Fruit fly (Drosophila melanogaster): Measurements from ENCODE around the gene CG9951.
A peak's percentile ranks its signal among the peaks of the same experiment; 100 is the strongest.

Gene CG9951

DNA sequence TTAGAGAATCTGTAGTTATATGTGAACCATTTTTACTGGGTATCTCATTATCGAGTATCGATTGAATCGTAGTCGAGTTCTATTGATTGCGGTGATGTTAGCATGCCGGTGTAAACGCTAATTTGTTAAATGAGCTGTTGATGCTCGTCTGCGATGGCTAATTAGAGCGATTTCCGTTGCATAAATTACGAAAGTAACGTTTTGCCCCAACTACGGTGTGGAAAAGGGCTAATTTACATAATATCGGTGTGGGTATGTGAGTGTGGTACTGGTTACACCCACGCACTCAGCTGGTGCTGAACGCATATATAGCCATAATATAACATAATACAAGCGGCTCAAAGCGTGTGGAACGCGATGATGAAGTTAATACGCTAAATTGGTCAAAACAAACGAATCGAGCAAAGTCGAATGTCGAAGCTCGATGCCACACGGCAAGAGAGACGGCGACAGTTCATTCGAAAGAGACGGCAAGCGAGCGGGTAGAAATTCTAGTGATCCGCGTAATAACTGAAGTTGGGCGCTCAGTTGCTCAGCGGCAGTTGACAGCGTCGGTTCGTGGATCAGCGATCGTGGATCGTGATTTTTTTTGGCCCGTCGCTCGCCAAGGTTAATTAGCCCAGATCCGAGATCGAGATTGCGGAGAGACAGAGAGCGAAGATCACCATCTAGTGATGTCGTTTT lies 14.0 kb downstream of the CG9951 start, which contains the start of gene CG32170:
TSS of gene CG32170 (plus strand) at position 525 of the 684 bp plus-strand sequence.
- TF ChIP-seq CTCF (optimal IDR thresholded peaks at IDR 0.05), result no peak

- TF ChIP-seq CTCF (optimal IDR thresholded peaks at IDR 0.05), result no peak
- TF ChIP-seq CG8478 (optimal IDR thresholded peaks at IDR 0.05), result no peak
Measured at dm6 chr3L:16878830-16879536, 16.0 kb downstream of the CG9951 start.

- no peak for TF ChIP-seq CTCF (optimal IDR thresholded peaks at IDR 0.05)
- no peak for TF ChIP-seq CG8478 (optimal IDR thresholded peaks at IDR 0.05)
Measured at dm6 chr3L:16881097-16881496, 18.1 kb downstream of the CG9951 start.

- TF ChIP-seq CG8478 (optimal IDR thresholded peaks at IDR 0.05) (no peak), CTCF (optimal IDR thresholded peaks at IDR 0.05) (peak in 1 of 2 experiments; percentile 59)
Measured at dm6 chr3L:16884037-16884436, 21.1 kb downstream of the CG9951 start.

dm6 chr3L:16885042-16885441 lies 22.1 kb downstream of the CG9951 start:
- no peak for TF ChIP-seq CTCF (optimal IDR thresholded peaks at IDR 0.05)
- no peak for TF ChIP-seq CG8478 (optimal IDR thresholded peaks at IDR 0.05)

DNA sequence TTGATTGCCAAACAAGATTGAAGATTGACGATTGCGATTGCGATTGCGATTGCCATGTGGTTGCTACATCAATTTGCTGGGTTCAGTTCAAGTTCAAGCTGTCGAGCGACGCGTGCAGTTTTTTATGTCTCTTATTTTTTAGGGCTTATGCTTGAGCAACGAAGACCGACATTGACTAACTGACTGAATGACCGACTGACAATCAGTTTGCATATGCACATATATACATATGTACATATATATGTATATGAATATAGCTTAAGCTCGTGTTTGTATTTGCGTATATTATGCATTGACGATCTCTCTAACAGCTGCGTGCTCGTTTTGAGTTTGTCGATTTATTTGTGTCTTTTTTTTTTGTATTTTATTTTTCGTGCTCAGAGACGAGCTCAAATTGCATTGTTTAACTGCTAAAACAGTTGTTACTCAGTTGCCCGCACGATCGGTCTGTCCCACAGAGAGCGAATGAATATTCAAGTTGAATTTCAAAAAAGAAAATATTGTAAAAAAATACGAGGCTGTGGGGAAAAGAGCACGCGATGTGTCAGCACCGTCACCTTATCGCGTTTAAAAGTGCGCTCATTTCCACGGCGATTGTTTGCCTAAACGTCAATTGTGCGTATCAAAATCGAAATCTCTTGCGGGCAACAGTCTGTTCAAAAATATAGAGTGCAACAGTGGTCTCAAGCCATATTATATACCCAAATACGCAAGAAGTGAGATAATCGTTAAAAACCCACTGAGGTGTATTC lies 23.4 kb downstream of the CG9951 start:
- TF ChIP-seq CTCF (optimal IDR thresholded peaks at IDR 0.05) (no peak), CG8478 (optimal IDR thresholded peaks at IDR 0.05) (no peak)

- no peak for TF ChIP-seq CTCF (optimal IDR thresholded peaks at IDR 0.05)
- no peak for TF ChIP-seq CG8478 (optimal IDR thresholded peaks at IDR 0.05)
Measured at dm6 chr3L:16887272-16887671, 24.3 kb downstream of the CG9951 start.

DNA sequence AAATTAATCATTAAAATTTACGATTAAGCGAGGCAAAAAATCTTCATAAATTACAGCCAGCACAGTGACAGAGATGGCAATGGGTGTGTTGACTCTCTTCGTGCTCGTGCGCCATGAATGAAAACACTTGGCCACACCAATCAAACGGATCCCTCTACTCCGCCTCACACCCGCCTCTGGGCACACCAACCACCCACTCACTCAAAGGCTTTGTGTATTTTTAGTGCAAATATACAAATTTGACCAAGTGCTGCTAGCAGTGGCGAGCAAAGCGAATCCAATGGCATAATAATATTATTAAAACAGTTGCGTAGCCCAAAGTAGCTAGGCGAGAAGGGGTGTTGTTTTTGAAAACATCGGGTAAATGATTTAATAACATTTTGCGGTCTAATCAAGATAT lies 26.6 kb downstream of the CG9951 start:
- TF ChIP-seq CTCF (optimal IDR thresholded peaks at IDR 0.05) (no peak), CG8478 (optimal IDR thresholded peaks at IDR 0.05) (no peak)

DNA sequence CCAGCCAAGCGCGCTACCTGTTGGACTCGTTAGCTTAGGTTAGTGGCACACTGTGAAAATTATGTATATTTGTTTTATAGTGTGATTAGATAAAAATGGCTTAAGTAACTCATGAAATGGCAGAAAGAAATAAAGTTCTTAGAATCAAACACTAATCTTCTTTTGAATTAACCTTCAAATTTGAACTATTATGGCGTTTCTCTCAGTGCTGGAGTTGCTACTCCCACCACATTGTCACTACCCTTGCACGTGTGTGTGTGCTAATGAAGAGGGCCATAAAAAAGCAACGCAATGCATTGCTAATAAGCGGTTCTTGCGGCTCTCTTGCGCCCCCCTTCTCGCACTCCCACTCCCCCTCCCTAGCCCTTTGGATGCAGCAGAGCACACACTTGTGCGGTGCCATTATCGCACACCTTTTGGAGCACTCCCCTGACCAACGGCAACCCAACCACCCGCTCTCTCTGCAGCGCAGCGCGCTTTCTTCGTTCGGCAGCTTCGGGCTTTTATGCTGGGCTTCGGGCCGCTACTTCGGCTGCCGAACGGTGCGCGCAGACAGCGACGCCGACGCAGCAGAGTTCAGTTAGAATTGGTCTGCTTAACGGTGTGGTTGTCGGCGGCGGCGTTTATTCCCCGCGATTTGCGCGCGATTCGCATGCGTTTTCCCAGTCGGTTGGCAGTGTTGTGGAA lies 27.8 kb downstream of the CG9951 start:
- no peak for TF ChIP-seq CG8478 (optimal IDR thresholded peaks at IDR 0.05)
- no peak for TF ChIP-seq CTCF (optimal IDR thresholded peaks at IDR 0.05)

dm6 chr3L:16891914-16892313 lies 28.9 kb downstream of the CG9951 start:
- TF ChIP-seq CTCF (optimal IDR thresholded peaks at IDR 0.05) (no peak), CG8478 (optimal IDR thresholded peaks at IDR 0.05) (no peak)

DNA sequence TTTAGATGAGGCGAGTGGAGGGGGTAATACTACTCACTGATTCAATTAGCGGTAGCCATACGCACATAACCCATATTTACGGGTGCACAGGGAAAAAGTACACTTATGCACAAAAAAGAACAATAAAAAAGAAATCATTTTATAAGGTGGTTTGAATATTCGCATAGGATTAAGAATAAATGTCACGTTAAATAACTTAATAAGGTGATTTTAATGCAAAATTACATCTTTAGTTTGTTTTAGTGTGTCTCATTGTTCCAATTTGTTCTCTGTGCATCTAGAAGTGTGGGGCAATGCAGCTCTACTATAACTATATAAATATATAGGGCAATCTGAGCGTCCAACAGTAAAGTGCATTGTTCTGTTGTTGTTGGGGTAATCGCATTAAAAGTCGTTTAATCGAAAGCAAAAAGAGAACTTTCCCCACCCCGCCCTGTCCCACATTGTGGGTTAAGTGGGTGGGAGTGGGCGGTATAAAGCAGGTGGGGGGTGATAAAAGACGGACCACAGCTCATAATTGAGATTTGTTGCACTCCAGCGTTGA lies 29.8 kb downstream of the CG9951 start:
- TF ChIP-seq CG8478 (optimal IDR thresholded peaks at IDR 0.05), result no peak
- TF ChIP-seq CTCF (optimal IDR thresholded peaks at IDR 0.05), result no peak

dm6 chr3L:16893647-16894046 lies 30.7 kb downstream of the CG9951 start:
- TF ChIP-seq CTCF (optimal IDR thresholded peaks at IDR 0.05) (no peak), CG8478 (optimal IDR thresholded peaks at IDR 0.05) (no peak)

dm6 chr3L:16896408-16896807 lies 33.4 kb downstream of the CG9951 start:
- TF ChIP-seq CG8478 (optimal IDR thresholded peaks at IDR 0.05), result no peak
- TF ChIP-seq CTCF (optimal IDR thresholded peaks at IDR 0.05), result peak; percentile 75 to 76

- TF ChIP-seq CG8478 (optimal IDR thresholded peaks at IDR 0.05) (no peak), CTCF (optimal IDR thresholded peaks at IDR 0.05) (no peak)
Measured at dm6 chr3L:16910466-16910865, 47.5 kb downstream of the CG9951 start.

DNA sequence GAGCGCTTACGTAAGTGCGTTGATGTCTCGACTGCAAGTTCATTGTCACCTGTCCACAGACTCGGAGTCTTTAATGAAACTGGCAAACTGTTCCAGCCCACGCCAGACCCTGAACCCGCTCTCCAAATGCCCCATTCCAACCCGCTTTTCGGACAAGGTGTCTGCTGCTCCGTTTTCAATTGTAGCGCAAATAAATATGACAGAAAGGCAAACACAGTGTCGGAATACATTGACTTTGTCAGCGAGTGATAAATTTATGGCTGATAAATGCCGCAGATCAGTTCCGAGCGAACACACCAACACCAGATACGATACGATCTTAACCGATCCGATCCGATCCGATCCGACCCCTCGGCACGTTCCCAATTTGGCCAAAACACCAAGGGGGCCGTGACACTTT lies 51.1 kb downstream of the CG9951 start:
- TF ChIP-seq CG8478 (optimal IDR thresholded peaks at IDR 0.05) (no peak), CTCF (optimal IDR thresholded peaks at IDR 0.05) (no peak)
